Worm (Caenorhabditis elegans) whole organism, L4/young adult: ENCODE measurements around the gene aat-3.

ENCODE experiments used
- W03F9.2 ChIP-seq: fragments of 150-350 bp; optimal IDR thresholded peaks from 2 replicates; lab custom pipeline; 2014; ENCODE audit warnings: missing biosample characterization, missing genetic modification characterization
- dao-5 ChIP-seq: sonication (generic microtip); optimal IDR thresholded peaks from 2 replicates; lab custom pipeline; 2016; ENCODE audit warnings: missing genotype, missing genetic modification characterization, moderate library complexity, missing compliant biosample characterization
- him-1 ChIP-seq: sonication (generic microtip); optimal IDR thresholded peaks from 2 replicates; lab custom pipeline; 2016; ENCODE audit warnings: missing genotype, missing genetic modification reagents, missing genetic modification characterization, missing compliant biosample characterization

ce11 chrX:2564047-2564446, 12.0 kb downstream of the aat-3 start, which contains the start of gene dhcr-24:
- TF ChIP-seq dao-5 (tag; lab: Kevin White, UChicago) (no peak), W03F9.2 (tag; lab: Kevin White, UChicago) (no peak), him-1 (no peak)
